Worm (Caenorhabditis elegans): ENCODE results near the gene Y69E1A.1.
A peak's percentile ranks its signal among the peaks of the same experiment; 100 is the strongest.

The Y69E1A.1 gene

DNA sequence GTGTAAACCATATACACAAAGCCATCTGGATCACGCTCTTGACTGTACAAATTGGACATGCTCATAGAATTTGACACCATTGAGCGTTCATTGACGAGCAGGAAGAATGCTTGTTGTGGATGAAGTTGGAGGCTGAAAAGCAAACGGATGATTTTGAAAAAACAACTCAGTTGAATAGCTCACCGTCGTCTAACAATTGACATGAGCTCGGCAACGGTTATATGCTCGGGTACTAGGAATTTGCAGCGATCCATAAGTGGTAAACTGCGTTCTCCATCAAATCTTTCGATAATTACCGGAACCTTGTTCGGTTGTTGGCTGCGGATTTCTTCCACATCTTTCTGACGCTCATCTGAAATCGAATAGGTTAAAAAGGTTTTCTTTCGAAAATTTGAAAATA, 13.9 kb downstream of the Y69E1A.1 start:
- no peak for TF ChIP-seq R02D3.7 (tag; optimal IDR thresholded peaks at IDR 0.05)
- no peak for TF ChIP-seq ZK546.5 (tag; optimal IDR thresholded peaks at IDR 0.05)
- TF ChIP-seq ama-1 (optimal IDR thresholded peaks at IDR 0.05), result peak; percentile 68
- TF ChIP-seq nhr-237 (tag; optimal IDR thresholded peaks at IDR 0.05), result no peak
- TF ChIP-seq nhr-11 (tag; optimal IDR thresholded peaks at IDR 0.05), result no peak
- no peak for TF ChIP-seq lsy-12 (tag; optimal IDR thresholded peaks at IDR 0.05)
- TF ChIP-seq mdl-1 (tag; optimal IDR thresholded peaks at IDR 0.05), result no peak
- TF ChIP-seq nhr-77 (tag; optimal IDR thresholded peaks at IDR 0.05), result no peak
- TF ChIP-seq fkh-10 (GFP tag; optimal IDR thresholded peaks at IDR 0.05), result no peak

DNA sequence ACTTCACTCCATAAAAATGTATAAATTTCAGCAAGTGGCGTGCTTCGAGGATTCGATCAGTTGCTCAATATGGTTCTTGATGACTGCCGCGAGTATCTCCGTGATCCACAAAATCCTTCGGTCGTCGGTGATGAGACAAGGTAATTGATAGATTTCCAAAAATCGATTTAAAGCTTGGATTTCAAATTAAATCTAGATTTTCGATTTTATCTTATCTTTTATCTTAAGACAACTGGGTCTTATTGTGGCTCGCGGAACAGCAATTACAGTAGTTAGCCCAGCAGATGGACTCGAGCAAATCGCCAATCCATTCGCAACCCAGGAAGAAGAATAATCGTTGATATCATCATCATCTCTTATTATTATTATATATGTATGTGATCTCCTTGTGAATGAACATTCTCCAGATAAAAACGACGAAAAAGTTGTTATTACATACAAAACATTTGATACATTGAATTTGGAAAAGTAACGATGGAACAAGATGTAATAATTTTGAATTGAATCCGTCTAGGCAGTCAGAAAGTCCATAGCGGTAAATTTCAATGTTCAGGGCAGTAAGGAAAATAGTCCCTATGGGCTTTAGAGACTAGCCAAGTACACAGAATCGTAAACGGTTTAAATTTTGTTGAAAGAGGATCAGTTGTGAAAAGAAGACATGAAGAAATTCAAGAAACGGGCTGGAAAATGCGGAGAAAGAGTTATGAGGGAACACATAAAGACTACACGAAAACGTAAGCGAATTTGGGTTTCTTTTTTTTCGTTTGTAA, 14.7 kb downstream of the Y69E1A.1 start:
- no peak for TF ChIP-seq snpc-4 (tag; optimal IDR thresholded peaks at IDR 0.05)
- TF ChIP-seq lsy-12 (tag; optimal IDR thresholded peaks at IDR 0.05), result peak; percentile 26
- no peak for TF ChIP-seq ceh-82 (tag; optimal IDR thresholded peaks at IDR 0.05)
- TF ChIP-seq elt-2 (tag; optimal IDR thresholded peaks at IDR 0.05), result peak; percentile 47
- peak; percentile 90 for TF ChIP-seq ama-1 (optimal IDR thresholded peaks at IDR 0.05)
- peak; percentile 32 for TF ChIP-seq nhr-43 (tag; optimal IDR thresholded peaks at IDR 0.05; ENCODE audit: poor library complexity, severe bottlenecking)
- TF ChIP-seq jun-1 (tag; optimal IDR thresholded peaks at IDR 0.05), result no peak
- no peak for TF ChIP-seq unc-39 (tag; optimal IDR thresholded peaks at IDR 0.05)
- no peak for TF ChIP-seq pha-4 (tag; optimal IDR thresholded peaks at IDR 0.05)
- no peak for TF ChIP-seq ztf-4 (tag; optimal IDR thresholded peaks at IDR 0.05)

DNA sequence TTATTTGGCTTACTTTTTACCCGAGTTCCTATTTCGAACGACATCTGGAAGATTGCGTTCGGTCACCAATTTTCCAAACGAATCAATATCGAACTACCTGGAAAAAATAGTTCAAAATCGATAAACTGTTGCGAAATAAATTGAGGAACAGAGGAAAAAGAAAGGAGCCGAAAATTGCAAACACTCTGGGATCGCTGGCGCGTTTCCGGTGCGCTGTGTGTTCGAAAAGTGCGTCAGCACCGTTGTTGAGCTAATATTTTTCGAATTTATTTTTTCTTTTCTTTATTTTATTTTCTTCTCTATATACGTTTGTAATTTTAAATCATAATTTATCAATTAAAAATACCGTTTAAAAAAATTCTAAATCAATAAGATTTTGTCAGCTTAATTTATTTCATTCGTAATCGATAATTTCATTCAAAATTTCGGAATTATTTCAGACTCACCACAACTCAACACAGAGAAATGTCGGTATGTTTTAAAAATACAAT, 15.6 kb downstream of the Y69E1A.1 start, which contains the start of the genes dnc-1 and lsm-7:
Gene dnc-1, minus strand, starts transcription at position 142 of the 491 bp plus-strand sequence.
Gene lsm-7, plus strand, starts transcription at position 441 of the 491 bp plus-strand sequence.
- TF ChIP-seq unc-62 (GFP tag; optimal IDR thresholded peaks at IDR 0.05) (no peak), ama-1 (optimal IDR thresholded peaks at IDR 0.05) (no peak), nhr-23 (tag; optimal IDR thresholded peaks at IDR 0.05) (peak; percentile 49), fkh-10 (GFP tag; optimal IDR thresholded peaks at IDR 0.05) (peak; percentile 57), nhr-77 (tag; optimal IDR thresholded peaks at IDR 0.05) (no peak), R02D3.7 (tag; optimal IDR thresholded peaks at IDR 0.05) (peak; percentile 34), nhr-237 (tag; optimal IDR thresholded peaks at IDR 0.05) (no peak), pqm-1 (tag; optimal IDR thresholded peaks at IDR 0.05) (peak; percentile 16), fos-1 (tag; optimal IDR thresholded peaks at IDR 0.05) (no peak), nhr-25 (tag; optimal IDR thresholded peaks at IDR 0.05) (peak; percentile 35), ztf-11 (tag; optimal IDR thresholded peaks at IDR 0.05) (no peak), lin-39 (tag; optimal IDR thresholded peaks at IDR 0.05) (peak; percentile 72), elt-1 (tag; optimal IDR thresholded peaks at IDR 0.05) (peak; percentile 46), aly-2 (tag; optimal IDR thresholded peaks at IDR 0.05) (no peak), elt-2 (tag; optimal IDR thresholded peaks at IDR 0.05) (peak; percentile 28), hmg-11 (tag; optimal IDR thresholded peaks at IDR 0.05) (peak; percentile 63), ceh-28 (tag; optimal IDR thresholded peaks at IDR 0.05) (peak; percentile 77), nhr-11 (tag; optimal IDR thresholded peaks at IDR 0.05) (no peak), daf-12 (tag; optimal IDR thresholded peaks at IDR 0.05) (no peak), pha-4 (tag; optimal IDR thresholded peaks at IDR 0.05) (peak; percentile 88), nhr-76 (tag; optimal IDR thresholded peaks at IDR 0.05) (no peak), ZK546.5 (tag; optimal IDR thresholded peaks at IDR 0.05) (no peak), ceh-9 (tag; optimal IDR thresholded peaks at IDR 0.05) (no peak), sea-2 (GFP tag; optimal IDR thresholded peaks at IDR 0.05) (no peak), snpc-4 (tag; optimal IDR thresholded peaks at IDR 0.05) (peak; percentile 79), ceh-82 (tag; optimal IDR thresholded peaks at IDR 0.05) (peak; percentile 7), lsy-12 (tag; optimal IDR thresholded peaks at IDR 0.05) (peak; percentile 23), nhr-43 (tag; optimal IDR thresholded peaks at IDR 0.05; ENCODE audit: poor library complexity, severe bottlenecking) (peak; percentile 18), nfya-1 (tag; optimal IDR thresholded peaks at IDR 0.05; ENCODE audit: insufficient read depth) (peak; percentile 87), lin-15B (tag; optimal IDR thresholded peaks at IDR 0.05) (peak; percentile 68), jun-1 (tag; optimal IDR thresholded peaks at IDR 0.05) (peak; percentile 39), skn-1 (tag; optimal IDR thresholded peaks at IDR 0.05) (peak; percentile 65)

DNA sequence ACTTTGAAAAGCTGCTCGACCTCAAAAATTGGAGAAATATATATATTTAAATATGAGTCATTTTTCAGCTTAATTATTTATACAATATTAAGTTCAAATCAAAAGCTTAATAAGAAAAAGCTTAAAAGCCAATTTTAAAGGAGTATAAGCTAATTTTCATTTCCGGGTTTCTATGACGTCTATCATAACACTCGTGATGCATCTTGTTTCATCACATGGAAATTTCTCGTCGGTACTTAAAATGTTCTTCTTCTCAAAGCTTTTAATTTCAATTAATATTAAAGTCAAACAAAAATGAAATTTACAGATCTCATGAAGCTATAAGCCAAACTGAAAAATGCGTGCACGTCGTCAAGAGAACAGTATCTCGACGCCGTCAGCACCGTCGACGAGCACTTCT, 28.9 kb downstream of the Y69E1A.1 start, which contains the start of gene rbr-2:
Gene rbr-2, plus strand, starts transcription at position 301 of the 400 bp plus-strand sequence.
- no peak for TF ChIP-seq egl-27 (tag; optimal IDR thresholded peaks at IDR 0.05)
- no peak for TF ChIP-seq mdl-1 (tag; optimal IDR thresholded peaks at IDR 0.05)

All from whole organism, L3 larva.